Worm (Caenorhabditis elegans): ENCODE results near the gene W01B6.5.

W01B6.5 gene

DNA sequence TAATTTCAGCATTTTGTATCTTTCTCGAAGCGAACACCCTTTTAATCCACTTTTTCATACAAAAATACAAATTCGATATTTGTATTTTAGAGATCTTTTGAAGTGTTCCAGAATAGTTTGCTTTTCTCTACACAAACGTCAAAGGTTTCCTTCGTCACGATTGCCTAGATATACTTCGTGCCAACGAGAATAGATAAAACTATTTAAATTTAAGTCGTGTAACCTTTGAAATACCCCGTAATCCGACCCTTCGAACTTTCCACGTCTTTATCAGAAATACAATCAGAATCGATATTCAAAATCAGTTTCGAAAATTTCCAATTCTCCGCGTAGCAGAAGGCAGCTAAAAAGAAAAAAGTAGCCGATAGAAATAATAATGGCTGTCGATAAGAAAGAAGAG is 14.4 kb downstream of the W01B6.5 start, which contains the start of gene ttbk-5:
Gene ttbk-5, plus strand, starts transcription at position 301 of the 400 bp plus-strand sequence.
- TF ChIP-seq him-1 (tag; optimal IDR thresholded peaks at IDR 0.05) = no peak
- no peak for TF ChIP-seq W03F9.2 (tag; optimal IDR thresholded peaks at IDR 0.05)
- TF ChIP-seq dao-5 (tag; optimal IDR thresholded peaks at IDR 0.05) = no peak

DNA sequence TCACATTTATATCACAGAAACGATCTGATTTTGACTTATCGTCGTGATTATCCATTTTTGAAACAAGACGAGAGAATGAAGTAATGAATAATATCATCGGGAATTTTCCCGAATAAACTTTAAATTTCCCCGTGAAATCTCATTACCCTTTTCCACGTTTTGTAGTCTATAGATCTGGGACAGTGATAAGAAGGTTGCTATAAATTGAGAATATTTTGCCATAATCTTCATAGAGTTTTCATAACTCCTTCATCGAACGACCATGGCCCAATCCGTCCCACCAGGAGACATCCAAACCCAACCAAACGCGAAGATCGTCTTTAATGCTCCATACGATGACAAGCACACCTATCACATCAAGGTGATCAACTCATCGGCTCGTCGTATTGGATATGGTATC is 19.2 kb downstream of the W01B6.5 start, which contains the start of the genes C04G2.5 and msp-36:
Gene C04G2.5, minus strand, starts transcription at position 101 of the 400 bp plus-strand sequence.
Gene msp-36, plus strand, starts transcription at position 263 of the 400 bp plus-strand sequence.
- no peak for TF ChIP-seq him-1 (tag; optimal IDR thresholded peaks at IDR 0.05)
- TF ChIP-seq W03F9.2 (tag; optimal IDR thresholded peaks at IDR 0.05) = no peak
- TF ChIP-seq dao-5 (tag; optimal IDR thresholded peaks at IDR 0.05) = no peak

DNA sequence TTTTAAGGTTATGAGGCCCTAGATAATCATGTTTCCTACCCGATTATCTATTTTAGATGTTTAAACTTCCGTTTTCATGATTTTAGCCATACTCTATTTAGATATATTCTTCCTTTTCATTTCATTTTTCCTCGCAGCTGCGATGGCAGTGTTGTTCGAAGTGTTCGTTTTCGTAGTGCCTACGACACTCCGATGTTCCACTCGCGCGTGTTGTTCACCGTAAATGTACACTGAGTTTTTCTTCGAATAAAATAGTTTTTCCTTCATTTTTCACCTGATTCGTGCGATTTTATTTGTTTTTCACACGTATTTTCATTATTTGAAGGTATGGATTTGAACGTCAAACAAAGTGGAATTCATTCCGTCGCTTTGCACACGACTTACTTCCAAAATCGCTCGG is 20.9 kb downstream of the W01B6.5 start, which contains the start of gene dis-3:
Gene dis-3, plus strand, starts transcription at position 322 of the 400 bp plus-strand sequence.
- no peak for TF ChIP-seq him-1 (tag; optimal IDR thresholded peaks at IDR 0.05)
- no peak for TF ChIP-seq W03F9.2 (tag; optimal IDR thresholded peaks at IDR 0.05)
- TF ChIP-seq dao-5 (tag; optimal IDR thresholded peaks at IDR 0.05) = no peak

DNA sequence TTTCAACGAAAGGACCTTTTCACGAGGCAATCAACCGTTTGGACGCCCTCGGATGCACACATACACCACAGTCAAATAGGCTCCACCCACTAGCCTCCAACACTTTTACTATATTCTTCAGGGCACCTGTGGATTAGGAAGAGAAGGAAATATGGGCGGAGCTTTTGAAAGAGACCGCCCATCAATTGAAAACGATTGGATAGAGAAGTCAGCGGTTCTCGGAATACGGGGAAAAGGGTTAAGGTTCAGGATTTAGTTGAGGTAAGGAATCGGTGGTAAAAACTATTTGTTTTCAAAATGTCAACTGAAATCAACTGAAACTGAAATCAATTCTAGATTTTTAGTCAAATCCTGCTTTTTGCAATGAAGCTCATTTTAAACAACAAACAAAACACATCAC is 34.4 kb downstream of the W01B6.5 start, which contains the start of gene egl-38:
Gene egl-38, minus strand, starts transcription at position 101 of the 400 bp plus-strand sequence.
- TF ChIP-seq him-1 (tag; optimal IDR thresholded peaks at IDR 0.05) (no peak), W03F9.2 (tag; optimal IDR thresholded peaks at IDR 0.05) (no peak), dao-5 (tag; optimal IDR thresholded peaks at IDR 0.05) (no peak)

DNA sequence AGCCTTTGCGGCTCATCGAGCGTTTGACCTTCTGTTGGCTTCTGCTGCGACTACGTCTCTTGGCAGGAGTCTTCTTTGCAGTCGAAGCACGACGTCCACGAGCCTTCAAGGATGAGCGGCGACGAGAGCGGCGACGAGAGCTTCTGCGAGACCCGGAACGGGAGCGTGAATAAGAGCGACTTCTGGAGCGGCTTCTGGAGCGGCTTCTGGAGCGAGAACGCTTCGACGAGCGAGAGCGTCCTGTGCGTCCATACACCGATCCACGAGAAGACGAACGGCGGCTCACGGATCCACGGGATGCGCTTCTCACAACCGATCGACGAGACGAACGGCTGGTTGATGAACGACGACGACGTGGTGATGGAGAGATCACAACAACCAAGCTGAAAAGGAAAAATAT is 34.9 kb downstream of the W01B6.5 start:
- TF ChIP-seq dao-5 (tag; optimal IDR thresholded peaks at IDR 0.05) = no peak
- TF ChIP-seq him-1 (tag; optimal IDR thresholded peaks at IDR 0.05) = no peak
- TF ChIP-seq W03F9.2 (tag; optimal IDR thresholded peaks at IDR 0.05) = no peak

DNA sequence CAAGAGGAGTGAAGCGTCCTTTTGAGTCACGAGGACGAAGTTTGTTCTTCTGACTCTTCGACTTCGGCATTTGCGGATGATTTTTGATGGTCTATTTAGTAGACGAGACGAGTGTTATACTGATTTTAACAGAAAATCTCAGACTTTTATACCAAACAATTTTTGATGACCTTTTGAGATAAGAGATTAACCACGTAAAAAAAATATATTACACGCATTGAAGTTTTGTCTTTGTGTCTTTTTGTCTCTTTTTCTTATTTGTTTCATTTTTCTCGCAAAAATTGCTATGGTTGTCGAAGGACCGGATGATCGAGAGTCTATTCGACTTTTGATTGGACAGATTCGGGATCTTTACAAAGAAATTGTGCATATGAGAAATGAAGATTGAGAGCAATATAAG is 35.4 kb downstream of the W01B6.5 start, which contains the start of gene spch-1:
Gene spch-1, minus strand, starts transcription at position 101 of the 400 bp plus-strand sequence.
- TF ChIP-seq W03F9.2 (tag; optimal IDR thresholded peaks at IDR 0.05) = no peak

DNA sequence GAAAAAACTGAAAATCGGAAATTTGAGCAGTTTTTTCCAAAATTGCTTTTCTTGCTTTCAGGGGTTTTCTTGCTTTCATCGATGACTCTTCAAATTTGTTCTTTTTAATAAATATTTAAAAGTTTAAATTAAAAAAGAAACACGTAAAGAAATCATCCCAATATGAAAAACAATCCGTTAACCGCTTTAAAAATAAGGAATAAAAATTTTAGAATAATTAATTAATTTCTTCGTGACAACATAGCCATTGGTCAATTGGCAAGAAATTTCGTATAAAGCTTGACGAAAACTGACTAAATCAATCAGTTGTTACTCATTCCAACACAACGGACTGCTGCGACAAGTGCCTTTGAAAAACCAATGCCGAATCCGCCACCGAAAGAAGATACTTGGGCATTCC is 36.6 kb downstream of the W01B6.5 start, which contains the start of gene nsph-3.2:
Gene nsph-3.2, plus strand, starts transcription at position 301 of the 400 bp plus-strand sequence.
- TF ChIP-seq him-1 (tag; optimal IDR thresholded peaks at IDR 0.05) = no peak
- no peak for TF ChIP-seq W03F9.2 (tag; optimal IDR thresholded peaks at IDR 0.05)
- TF ChIP-seq dao-5 (tag; optimal IDR thresholded peaks at IDR 0.05) = no peak

DNA sequence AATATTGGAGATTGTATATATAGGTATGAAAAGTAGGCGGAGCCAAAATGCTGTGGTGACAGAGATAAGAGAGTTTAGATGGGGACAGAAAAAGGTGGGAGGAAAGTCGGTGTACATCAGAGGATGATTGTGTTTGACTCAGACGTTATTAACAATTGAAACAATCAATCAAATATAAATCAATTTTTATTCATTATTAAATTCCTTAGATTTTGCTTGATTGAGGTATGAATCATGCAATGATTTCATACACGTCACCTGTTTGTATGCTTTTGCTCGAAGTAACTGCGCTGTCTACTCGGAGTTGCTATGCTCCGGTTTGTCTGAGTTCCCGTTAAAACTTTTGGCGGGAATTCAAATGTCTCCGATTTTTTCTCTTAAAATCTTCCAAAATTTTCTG is 39.1 kb downstream of the W01B6.5 start, which contains the start of gene C04G2.10:
Gene C04G2.10, plus strand, starts transcription at position 301 of the 400 bp plus-strand sequence.
- TF ChIP-seq dao-5 (tag; optimal IDR thresholded peaks at IDR 0.05) = no peak
- no peak for TF ChIP-seq him-1 (tag; optimal IDR thresholded peaks at IDR 0.05)

DNA sequence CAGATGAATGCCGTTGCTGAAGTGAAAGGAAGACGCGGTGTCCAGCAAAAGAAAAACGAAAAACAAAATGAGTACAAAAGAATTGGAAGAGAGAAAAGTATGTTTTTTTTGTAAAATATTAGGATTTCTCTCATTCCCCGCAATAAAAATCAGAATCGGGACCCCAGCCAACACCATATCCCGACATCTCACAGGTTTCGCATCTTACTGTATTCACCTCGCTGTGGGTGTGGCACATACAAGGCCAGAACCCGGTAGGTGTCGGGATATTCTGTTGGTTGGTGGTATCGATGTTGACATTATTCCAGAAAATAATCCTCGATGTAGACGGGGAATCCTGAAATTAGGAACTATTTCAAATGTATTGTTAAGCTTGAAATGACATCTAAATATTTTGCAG is 40.8 kb downstream of the W01B6.5 start:
- TF ChIP-seq him-1 (tag; optimal IDR thresholded peaks at IDR 0.05) (no peak), dao-5 (tag; optimal IDR thresholded peaks at IDR 0.05) (no peak), W03F9.2 (tag; optimal IDR thresholded peaks at IDR 0.05) (no peak)

DNA sequence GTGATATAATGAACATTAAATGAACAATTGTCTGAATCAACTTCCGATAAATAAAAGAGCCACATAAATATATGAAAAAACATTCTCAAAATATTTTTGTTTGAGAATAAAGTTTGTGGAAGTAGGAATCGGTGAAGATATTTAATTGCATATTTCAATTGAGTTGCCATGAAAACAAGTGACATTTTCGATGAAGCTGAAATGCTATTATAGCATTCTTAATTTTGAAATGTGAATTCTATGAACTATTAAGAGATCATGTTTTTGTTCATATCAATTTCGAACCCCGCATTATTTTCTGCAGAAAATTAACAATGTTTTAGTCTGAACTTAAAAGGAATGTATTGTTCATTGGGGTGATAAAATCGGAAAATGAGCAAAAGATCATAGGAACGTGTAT is 46.2 kb downstream of the W01B6.5 start, which contains the start of gene irld-21:
Gene irld-21, minus strand, starts transcription at position 101 of the 400 bp plus-strand sequence.
- TF ChIP-seq him-1 (tag; optimal IDR thresholded peaks at IDR 0.05) (no peak), dao-5 (tag; optimal IDR thresholded peaks at IDR 0.05) (no peak), W03F9.2 (tag; optimal IDR thresholded peaks at IDR 0.05) (no peak)

DNA sequence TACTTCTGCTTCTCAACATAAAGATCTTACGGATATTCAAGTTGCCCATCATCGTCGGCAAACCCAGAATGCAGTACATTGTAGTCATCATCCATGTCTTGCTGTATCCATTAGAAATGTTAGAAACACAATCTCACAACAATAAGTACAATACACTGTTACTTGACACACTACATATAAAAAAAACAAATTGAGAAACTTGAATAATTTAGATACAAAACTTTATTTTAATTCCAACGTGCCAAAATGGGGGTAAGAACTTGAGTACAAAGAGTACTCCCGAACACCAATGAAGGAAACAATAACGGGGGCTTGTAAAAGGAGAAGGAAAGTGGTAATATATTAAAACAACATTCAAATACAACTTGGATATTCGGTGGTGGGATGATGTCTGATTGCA is 50.5 kb downstream of the W01B6.5 start, which contains the start of gene ctf-18:
Gene ctf-18, minus strand, starts transcription at position 101 of the 400 bp plus-strand sequence.
- TF ChIP-seq dao-5 (tag; optimal IDR thresholded peaks at IDR 0.05) = no peak
- TF ChIP-seq him-1 (tag; optimal IDR thresholded peaks at IDR 0.05) = no peak
- no peak for TF ChIP-seq W03F9.2 (tag; optimal IDR thresholded peaks at IDR 0.05)

All from whole organism, L4/young adult.